Fruit fly (Drosophila melanogaster) whole organism, pupa: ENCODE data around the gene ATPsynCF6.

Source experiments
- CG9948 ChIP-seq: fragments of 200-800 bp; sonication (Bioruptor generic); optimal IDR thresholded peaks from 2 replicates; lab custom pipeline; 2018; ENCODE audit warnings: missing biosample characterization, mild to moderate bottlenecking, missing genetic modification characterization, moderate library complexity
- EcR ChIP-seq: fragments of 200-800 bp; sonication (Bioruptor generic); optimal IDR thresholded peaks from 3 replicates; lab custom pipeline; 2019; ENCODE audit warnings: missing biosample characterization, missing genetic modification characterization, mild to moderate bottlenecking, moderate library complexity, missing genetic modification reagents
- Pif1A ChIP-seq: fragments of 200-800 bp; sonication (Bioruptor generic); optimal IDR thresholded peaks from 3 replicates; lab custom pipeline; 2016; ENCODE audit warnings: missing biosample characterization, missing genetic modification characterization
- fd96Ca ChIP-seq: fragments of 200-800 bp; sonication (Bioruptor generic); IDR thresholded peaks from 3 replicates; pipeline ENCODE4 v1.3.6; 2022; ENCODE audit warnings: missing biosample characterization, missing genetic modification characterization

DNA sequence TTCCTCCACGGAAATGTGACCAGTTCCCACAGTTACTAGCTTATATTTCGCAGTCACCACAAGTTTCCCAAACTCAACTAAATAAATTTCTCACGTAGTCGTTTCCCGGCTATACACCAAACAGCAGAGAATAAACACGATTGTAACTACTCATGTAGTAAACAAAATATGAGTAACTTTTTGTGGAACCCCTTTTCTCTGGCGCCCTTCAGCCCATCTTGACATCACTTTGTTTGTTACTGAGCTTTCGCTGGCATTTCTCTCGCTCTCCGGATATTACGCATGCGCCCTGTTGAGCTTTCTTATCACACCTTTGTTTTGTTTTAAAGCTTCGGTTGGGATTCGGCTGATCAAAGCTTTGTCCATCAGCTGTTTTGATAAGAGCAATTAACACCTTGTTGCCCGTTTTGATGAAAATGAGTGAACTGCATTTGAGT, 30.2 kb upstream of the ATPsynCF6 start:
- TF ChIP-seq Pif1A (GFP tag; lab: Kevin White, UChicago) (peak; percentile 13), CG9948 (tag; lab: Kevin White, UChicago) (no peak), fd96Ca (no peak), EcR (no peak)
